Worm (Caenorhabditis elegans) whole organism, mixed stage, embryonic: ENCODE results near the gene C48B4.13.
A peak's percentile ranks its signal among the peaks of the same experiment; 100 is the strongest.

ENCODE experiments used
- M03D4.4 ChIP-seq: sonication (generic microtip); optimal IDR thresholded peaks from 2 replicates; lab custom pipeline; 2017; ENCODE audit warnings: mild to moderate bottlenecking, missing genetic modification characterization, missing compliant biosample characterization
- bed-3 ChIP-seq: fragments of 200-800 bp; sonication (Bioruptor generic); optimal IDR thresholded peaks from 3 replicates; lab custom pipeline; 2018; ENCODE audit warnings: mild to moderate bottlenecking, missing genetic modification characterization, moderate library complexity, missing compliant biosample characterization
- blmp-1 ChIP-seq: fragments of 150-350 bp; optimal IDR thresholded peaks from 2 replicates; lab custom pipeline; 2014; ENCODE audit warnings: missing biosample characterization, missing genetic modification characterization
- ceh-39 ChIP-seq: fragments of 150-350 bp; optimal IDR thresholded peaks from 2 replicates; lab custom pipeline; 2014; ENCODE audit warnings: missing biosample characterization, missing genetic modification characterization
- ceh-43 ChIP-seq: fragments of 200-800 bp; sonication (Bioruptor generic); optimal IDR thresholded peaks from 2 replicates; lab custom pipeline; 2018; ENCODE audit warnings: mild to moderate bottlenecking, missing genetic modification characterization, moderate library complexity, missing compliant biosample characterization
- ceh-83 ChIP-seq: fragments of 200-800 bp; sonication (Bioruptor generic); optimal IDR thresholded peaks from 2 replicates; lab custom pipeline; 2018; ENCODE audit warnings: mild to moderate bottlenecking, missing genetic modification characterization, missing compliant biosample characterization
- ces-1 ChIP-seq: fragments of 150-350 bp; optimal IDR thresholded peaks from 2 replicates; lab custom pipeline; 2014; ENCODE audit warnings: missing biosample characterization, missing genetic modification reagents, missing genetic modification characterization
- drap-1 ChIP-seq: fragments of 200-800 bp; sonication (Bioruptor generic); optimal IDR thresholded peaks from 3 replicates; lab custom pipeline; 2018; ENCODE audit warnings: mild to moderate bottlenecking, missing genetic modification characterization, missing compliant biosample characterization
- elt-3 ChIP-seq: fragments of 150-350 bp; optimal IDR thresholded peaks from 2 replicates; lab custom pipeline; 2014; ENCODE audit warnings: missing biosample characterization, missing genetic modification characterization
- ham-2 ChIP-seq: fragments of 200-800 bp; sonication (Bioruptor generic); optimal IDR thresholded peaks from 2 replicates; lab custom pipeline; 2018; ENCODE audit warnings: mild to moderate bottlenecking, missing genetic modification characterization, missing compliant biosample characterization
- lin-13 ChIP-seq: fragments of 150-350 bp; optimal IDR thresholded peaks from 2 replicates; lab custom pipeline; 2014; ENCODE audit warnings: missing biosample characterization, missing genetic modification characterization
- lin-32 ChIP-seq: fragments of 200-800 bp; sonication (Bioruptor generic); optimal IDR thresholded peaks from 2 replicates; lab custom pipeline; 2018; ENCODE audit warnings: mild to moderate bottlenecking, missing genetic modification characterization, missing compliant biosample characterization
- mep-1 ChIP-seq: fragments of 150-350 bp; optimal IDR thresholded peaks from 2 replicates; lab custom pipeline; 2017; ENCODE audit warnings: missing biosample characterization, missing genetic modification reagents, missing genetic modification characterization, inconsistent platforms
- mls-2 ChIP-seq: sonication (generic microtip); optimal IDR thresholded peaks from 2 replicates; lab custom pipeline; 2016; ENCODE audit warnings: mild to moderate bottlenecking, missing genetic modification characterization, moderate library complexity, missing compliant biosample characterization
- nhr-12 ChIP-seq: fragments of 150-350 bp; optimal IDR thresholded peaks from 2 replicates; lab custom pipeline; 2014; ENCODE audit warnings: missing biosample characterization, missing genetic modification characterization
- nhr-2 ChIP-seq: fragments of 150-350 bp; optimal IDR thresholded peaks from 2 replicates; lab custom pipeline; 2014; ENCODE audit warnings: missing biosample characterization, missing genetic modification characterization
- nhr-237 ChIP-seq: fragments of 150-350 bp; optimal IDR thresholded peaks from 2 replicates; lab custom pipeline; 2014; ENCODE audit warnings: missing biosample characterization, missing genetic modification characterization
- nhr-28 ChIP-seq: fragments of 150-350 bp; optimal IDR thresholded peaks from 2 replicates; lab custom pipeline; 2014; ENCODE audit warnings: missing biosample characterization, missing genetic modification characterization
- nhr-76 ChIP-seq: sonication (generic microtip); optimal IDR thresholded peaks from 2 replicates; lab custom pipeline; 2017; ENCODE audit warnings: missing biosample characterization, missing genetic modification characterization
- pha-4 ChIP-seq: fragments of 150-350 bp; optimal IDR thresholded peaks from 2 replicates; lab custom pipeline; 2018; ENCODE audit warnings: missing biosample characterization, missing genetic modification reagents, missing genetic modification characterization
- snpc-4 ChIP-seq: fragments of 150-350 bp; optimal IDR thresholded peaks from 2 replicates; lab custom pipeline; 2014; ENCODE audit warnings: missing biosample characterization, missing genetic modification characterization
- sptf-1 ChIP-seq: sonication (generic microtip); optimal IDR thresholded peaks from 2 replicates; lab custom pipeline; 2017; ENCODE audit warnings: mild to moderate bottlenecking, missing genetic modification characterization, moderate library complexity, missing compliant biosample characterization
- unc-120 ChIP-seq: sonication (generic microtip); optimal IDR thresholded peaks from 2 replicates; lab custom pipeline; 2017; ENCODE audit warnings: missing genetic modification characterization, missing compliant biosample characterization; ENCODE audit not compliant: poor library complexity, severe bottlenecking
- unc-39 ChIP-seq: fragments of 150-350 bp; optimal IDR thresholded peaks from 2 replicates; lab custom pipeline; 2014; ENCODE audit warnings: missing biosample characterization, missing genetic modification characterization
- ztf-11 ChIP-seq: fragments of 150-350 bp; optimal IDR thresholded peaks from 2 replicates; lab custom pipeline; 2014; ENCODE audit warnings: missing biosample characterization, missing genetic modification characterization

C48B4.13 gene

DNA sequence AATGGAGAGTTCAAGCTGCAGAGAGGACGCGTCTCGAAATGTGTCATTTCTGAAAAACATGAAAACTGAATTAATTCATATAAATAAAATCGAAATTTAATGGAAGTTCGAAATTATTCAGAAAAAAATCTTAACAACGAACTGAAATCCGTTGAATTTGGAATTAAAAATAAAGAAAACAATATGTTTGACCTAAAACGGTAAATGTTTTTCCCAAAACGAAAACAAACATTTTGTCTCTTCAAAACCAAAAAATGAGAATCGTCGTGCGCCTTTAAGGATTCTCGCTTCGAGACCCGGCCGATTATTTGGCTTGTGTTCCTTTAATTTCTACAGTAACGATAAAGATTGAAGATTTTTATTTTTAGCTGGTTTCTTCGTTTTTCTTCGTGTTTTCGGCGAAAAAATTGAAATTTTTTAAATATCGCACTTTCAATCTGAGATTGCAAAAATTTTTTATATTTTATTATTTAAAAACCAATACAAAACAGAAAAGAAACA lies 9.1 kb upstream of the C48B4.13 start, which contains the start of gene C48B4.7:
C48B4.7 (minus strand) TSS at position 51 of the 501 bp plus-strand sequence.
- no peak for TF ChIP-seq nhr-2
- no peak for TF ChIP-seq M03D4.4
- TF ChIP-seq snpc-4: no peak
- no peak for TF ChIP-seq nhr-76 (tag; lab: Kevin White, UChicago)
- no peak for TF ChIP-seq ztf-11 (tag; lab: Kevin White, UChicago)
- no peak for TF ChIP-seq nhr-12 (tag; lab: Kevin White, UChicago)
- no peak for TF ChIP-seq mep-1
- TF ChIP-seq unc-39 (tag; lab: Kevin White, UChicago): no peak
- no peak for TF ChIP-seq lin-13 (tag; lab: Kevin White, UChicago)

DNA sequence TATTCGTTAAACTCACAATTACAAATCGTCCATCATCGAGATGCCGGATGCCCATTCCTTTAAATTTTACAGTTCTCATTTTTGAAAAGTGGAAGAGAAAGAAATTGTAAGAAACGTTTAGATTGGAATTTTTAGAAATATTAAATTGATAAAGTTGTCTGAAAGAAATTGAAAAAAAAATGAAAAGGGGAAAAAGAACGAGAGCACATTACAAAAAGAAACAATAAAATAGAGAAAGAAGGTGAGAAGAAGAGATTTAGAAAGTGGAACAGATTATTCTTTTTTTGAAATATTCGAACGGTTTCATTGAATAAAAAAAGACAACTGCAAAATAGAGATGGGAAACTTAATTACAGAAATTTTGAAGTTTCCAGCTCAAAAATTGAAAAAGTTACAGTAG lies 7.4 kb upstream of the C48B4.13 start, which contains the start of gene C48B4.8:
C48B4.8 (minus strand) TSS at position 101 of the 400 bp plus-strand sequence.
- no peak for TF ChIP-seq drap-1 (GFP tag; lab: Kevin White, UChicago)
- no peak for TF ChIP-seq ham-2 (GFP tag; lab: Kevin White, UChicago)
- no peak for TF ChIP-seq ceh-39 (tag; lab: Kevin White, UChicago)
- no peak for TF ChIP-seq mls-2 (tag; lab: Kevin White, UChicago)
- no peak for TF ChIP-seq nhr-76 (tag; lab: Kevin White, UChicago)
- TF ChIP-seq mep-1: no peak
- no peak for TF ChIP-seq bed-3 (GFP tag; lab: Kevin White, UChicago)

DNA sequence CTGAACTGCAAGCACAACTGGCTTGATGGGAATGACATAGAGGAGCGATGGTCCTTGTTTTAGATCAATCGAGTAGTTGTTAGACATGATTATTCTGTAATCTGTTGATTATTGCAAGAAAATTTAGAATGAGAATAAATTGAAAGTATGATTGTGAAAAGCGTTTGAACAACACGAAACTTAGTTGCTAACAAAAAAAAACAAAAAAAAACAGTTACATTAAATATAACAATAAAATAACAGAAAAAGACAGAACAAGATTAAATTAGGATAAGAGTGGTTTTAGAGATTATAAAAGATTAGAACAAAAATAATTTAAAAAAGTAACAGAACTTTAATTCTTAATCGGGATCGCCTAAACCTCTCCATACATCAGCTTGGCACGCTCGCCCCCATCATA lies 5.3 kb upstream of the C48B4.13 start, which contains the start of gene C48B4.9:
C48B4.9 (minus strand) TSS at position 101 of the 400 bp plus-strand sequence.
- TF ChIP-seq ceh-43 (GFP tag; lab: Kevin White, UChicago) (no peak), mls-2 (tag; lab: Kevin White, UChicago) (no peak), unc-120 (tag; lab: Kevin White, UChicago) (no peak), nhr-76 (tag; lab: Kevin White, UChicago) (no peak), drap-1 (GFP tag; lab: Kevin White, UChicago) (no peak), snpc-4 (no peak), blmp-1 (no peak), nhr-28 (no peak)

DNA sequence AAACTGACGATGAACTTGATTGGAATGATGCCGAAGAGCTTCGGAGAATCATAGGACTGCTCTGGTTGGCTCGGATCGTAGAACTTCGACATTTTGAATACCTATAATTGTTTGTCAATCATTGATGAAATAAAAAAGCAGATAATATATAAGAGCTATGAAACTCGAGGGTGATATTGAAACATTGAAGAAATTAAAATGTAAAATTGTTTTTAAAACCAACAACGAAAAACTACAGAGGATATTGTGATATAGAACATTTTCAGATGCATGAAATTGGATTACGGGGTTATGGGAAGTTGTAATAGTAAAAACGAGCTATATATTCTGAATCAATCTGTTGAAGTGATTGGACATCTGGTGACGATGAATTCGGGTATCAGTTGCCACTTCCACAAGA lies 4.1 kb upstream of the C48B4.13 start, which contains the start of gene C48B4.10:
C48B4.10 (minus strand) TSS at position 101 of the 400 bp plus-strand sequence.
- TF ChIP-seq sptf-1 (tag; lab: Kevin White, UChicago): no peak
- TF ChIP-seq lin-32 (GFP tag; lab: Kevin White, UChicago): no peak
- TF ChIP-seq ceh-39 (tag; lab: Kevin White, UChicago): no peak
- no peak for TF ChIP-seq mls-2 (tag; lab: Kevin White, UChicago)
- no peak for TF ChIP-seq nhr-2

DNA sequence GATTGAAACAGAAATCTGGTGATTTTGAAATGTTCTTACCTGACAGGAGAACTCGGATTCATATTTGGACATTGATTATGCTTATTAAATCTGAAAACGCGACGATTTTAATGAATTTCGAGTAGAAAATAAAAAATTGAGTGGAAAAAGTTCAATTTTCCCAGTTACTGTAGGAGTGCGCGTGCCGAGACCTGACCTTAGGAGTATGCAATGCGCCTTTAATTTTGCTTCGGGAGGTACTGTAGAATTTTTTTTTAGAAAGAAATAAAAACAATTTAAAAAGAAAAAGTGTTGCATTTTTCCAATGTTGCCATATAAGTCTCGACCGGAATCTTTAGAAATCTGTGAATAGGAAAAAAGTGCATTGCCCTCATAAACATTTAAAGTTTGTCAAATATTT lies 2.6 kb upstream of the C48B4.13 start, which contains the start of gene C48B4.11:
C48B4.11 (minus strand) TSS at position 143 of the 400 bp plus-strand sequence.
- no peak for TF ChIP-seq nhr-12 (tag; lab: Kevin White, UChicago)
- TF ChIP-seq elt-3 (tag; lab: Kevin White, UChicago): no peak

DNA sequence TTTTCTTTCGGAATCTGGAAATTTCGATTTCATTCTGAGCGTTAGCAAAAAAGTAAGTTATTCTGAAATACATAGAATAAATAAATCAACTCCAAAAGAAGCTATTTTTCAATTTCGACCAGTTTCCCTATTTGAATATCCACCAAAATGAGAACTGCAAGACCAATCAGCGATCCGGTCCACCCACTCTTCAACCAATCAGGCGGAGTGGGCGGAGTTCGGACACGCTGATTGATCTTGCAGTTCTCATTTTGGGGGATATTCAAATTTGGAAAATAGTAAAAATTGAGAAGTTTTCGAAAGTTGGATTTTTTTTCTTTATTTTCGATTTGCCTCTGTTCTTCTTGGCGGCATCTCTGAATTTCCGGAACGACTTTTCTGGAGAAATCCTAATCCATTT lies 2.3 kb downstream of the C48B4.13 start:
- no peak for TF ChIP-seq pha-4 (tag; lab: Kevin White, UChicago)
- TF ChIP-seq ceh-83 (GFP tag; lab: Kevin White, UChicago): no peak
- TF ChIP-seq ceh-43 (GFP tag; lab: Kevin White, UChicago): no peak
- no peak for TF ChIP-seq nhr-237 (tag; lab: Kevin White, UChicago)
- no peak for TF ChIP-seq nhr-28
- TF ChIP-seq nhr-12 (tag; lab: Kevin White, UChicago): no peak

DNA sequence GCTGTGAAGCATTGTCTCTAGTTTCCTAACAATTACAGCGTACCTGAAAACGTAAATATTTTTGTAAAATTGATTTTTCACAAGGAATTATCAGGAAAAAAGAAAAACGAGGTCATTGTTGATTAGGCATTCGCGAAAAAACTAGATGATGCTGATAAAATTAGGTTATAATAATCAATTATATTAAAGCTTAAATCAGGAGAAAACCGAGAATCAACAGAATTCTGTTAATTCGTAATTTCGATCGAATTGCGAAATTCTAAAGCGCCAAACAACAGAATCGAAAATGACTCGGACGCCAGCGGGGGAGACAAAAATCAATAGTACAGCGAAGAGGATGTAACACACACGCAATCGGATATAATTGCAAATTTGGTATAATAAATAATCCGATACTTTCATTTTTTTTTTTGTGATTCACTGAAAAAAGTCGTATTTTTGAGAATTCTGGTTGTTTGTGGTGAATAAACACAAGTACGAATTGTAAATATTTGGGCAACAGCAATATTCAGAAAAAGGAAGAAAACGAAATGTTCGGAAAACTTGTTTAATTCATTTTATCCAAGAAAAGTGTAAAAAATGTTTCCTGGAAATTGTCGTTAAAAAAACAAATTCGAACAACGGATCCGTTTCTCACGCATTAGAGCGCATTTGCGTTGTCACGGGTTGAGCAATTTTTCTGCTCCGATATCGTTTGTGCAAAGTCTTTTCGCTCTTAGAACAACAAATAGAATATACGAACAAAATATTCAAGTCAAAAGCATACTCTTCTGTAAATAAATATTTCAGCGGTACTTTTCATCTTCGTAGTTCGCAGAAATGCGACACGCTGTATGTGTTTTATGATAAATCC lies 11.7 kb downstream of the C48B4.13 start, which contains the start of gene ced-7:
ced-7 (minus strand) TSS at position 51 of the 853 bp plus-strand sequence.
- TF ChIP-seq mep-1: peak; percentile 35
- TF ChIP-seq nhr-2: no peak
- TF ChIP-seq snpc-4: no peak
- TF ChIP-seq ztf-11 (tag; lab: Kevin White, UChicago): no peak
- TF ChIP-seq ces-1 (GFP tag; lab: Kevin White, UChicago): peak; percentile 11
- no peak for TF ChIP-seq lin-13 (tag; lab: Kevin White, UChicago)
